Worm (Caenorhabditis elegans) whole organism, L4 larva: ENCODE measurements around the gene K08F9.1.

Experiments
- daf-8 ChIP-seq: fragments of 200-800 bp; sonication (Bioruptor generic); IDR thresholded peaks from 2 replicates; pipeline ENCODE4 v1.3.6; 2022; ENCODE audit warnings: missing genetic modification characterization, missing compliant biosample characterization
- fos-1 ChIP-seq: fragments of 150-350 bp; optimal IDR thresholded peaks from 2 replicates; lab custom pipeline; 2014; ENCODE audit warnings: missing biosample characterization, missing genetic modification characterization
- lin-15B ChIP-seq: fragments of 150-350 bp; sonication (generic microtip); optimal IDR thresholded peaks from 3 replicates; lab custom pipeline; 2014; ENCODE audit warnings: missing biosample characterization, missing genetic modification characterization
- nhr-237 ChIP-seq: sonication (generic microtip); optimal IDR thresholded peaks from 2 replicates; lab custom pipeline; 2017; ENCODE audit warnings: missing biosample characterization, missing genetic modification characterization
- nhr-28 ChIP-seq: fragments of 150-350 bp; optimal IDR thresholded peaks from 2 replicates; lab custom pipeline; 2014; ENCODE audit warnings: missing biosample characterization, missing genetic modification characterization
- pqm-1 ChIP-seq: sonication (generic microtip); optimal IDR thresholded peaks from 2 replicates; lab custom pipeline; 2017; ENCODE audit warnings: missing biosample characterization, missing genetic modification characterization

ce11 chrV:15132423-15132822 lies 10.8 kb downstream of the K08F9.1 start, which contains the start of gene str-171:
- TF ChIP-seq lin-15B (tag; lab: Kevin White, UChicago) = no peak
- TF ChIP-seq nhr-28 (tag; lab: Kevin White, UChicago) = no peak
- TF ChIP-seq daf-8 = no peak
- no peak for TF ChIP-seq pqm-1
- no peak for TF ChIP-seq fos-1
- no peak for TF ChIP-seq nhr-237
